Fruit fly (Drosophila melanogaster): Measurements from ENCODE around the gene AdoR.
A peak's percentile ranks its signal among the peaks of the same experiment; 100 is the strongest.

Gene AdoR

DNA sequence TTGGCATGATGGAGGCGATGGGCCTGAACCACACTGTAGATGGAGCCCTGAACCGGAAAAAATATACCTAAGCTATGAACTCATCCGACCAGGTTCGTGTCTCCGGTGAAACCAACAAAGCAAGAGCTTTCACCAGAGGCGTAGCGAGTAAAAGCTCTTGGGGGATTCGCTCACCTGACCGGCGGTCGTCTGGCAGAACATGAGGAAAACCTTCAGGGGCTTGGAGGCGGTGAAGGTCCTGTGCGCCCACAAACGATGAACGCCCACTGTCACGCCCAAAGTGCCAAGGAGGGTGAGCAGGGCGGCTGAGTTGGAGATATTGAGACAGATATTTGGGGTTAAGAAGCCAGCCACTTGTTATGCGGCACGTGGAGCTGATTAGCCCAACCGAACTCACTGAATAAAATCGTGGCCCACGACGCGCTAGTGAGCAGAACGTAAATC is 46.2 kb upstream of the AdoR start (continued):
- TF ChIP-seq CG12155 (GFP tag; optimal IDR thresholded peaks at IDR 0.05) = peak; percentile 7
- TF ChIP-seq psq (GFP tag; optimal IDR thresholded peaks at IDR 0.05) = no peak
- peak; percentile 10 for TF ChIP-seq phol (tag; optimal IDR thresholded peaks at IDR 0.05)
- TF ChIP-seq usp (GFP tag; optimal IDR thresholded peaks at IDR 0.05) = no peak
- peak in 1 of 2 experiments; percentile 44 for TF ChIP-seq Pdp1 (GFP tag; optimal IDR thresholded peaks at IDR 0.05)
- TF ChIP-seq Dad (GFP tag; optimal IDR thresholded peaks at IDR 0.05) = no peak
- TF ChIP-seq Mrtf (GFP tag; IDR thresholded peaks at IDR 0.05) = 0 out of 3 replicates have a peak, but pooled peaks have one; percentile 58
- TF ChIP-seq CG7556 (GFP tag; optimal IDR thresholded peaks at IDR 0.05) = no peak
- peak; percentile 35; the same call in 1 of the 3 replicates for TF ChIP-seq CG11560 (tag; IDR thresholded peaks at IDR 0.05)
- TF ChIP-seq CG14965 (GFP tag; optimal IDR thresholded peaks at IDR 0.05; ENCODE audit: borderline replicate concordance) = no peak
- TF ChIP-seq CG8359 (GFP tag; optimal IDR thresholded peaks at IDR 0.05; ENCODE audit: borderline replicate concordance) = no peak
- TF ChIP-seq CG7963 (GFP tag; IDR thresholded peaks at IDR 0.05; ENCODE audit: partially characterized antibody) = no peak
- peak; percentile 58 for TF ChIP-seq cwo (GFP tag; optimal IDR thresholded peaks at IDR 0.05)
- TF ChIP-seq Sry-δ (GFP tag; optimal IDR thresholded peaks at IDR 0.05) = peak; percentile 5
- peak; percentile 1 for TF ChIP-seq CG17359 (tag; optimal IDR thresholded peaks at IDR 0.05)
- no peak for TF ChIP-seq vnd (GFP tag; IDR thresholded peaks at IDR 0.05; ENCODE audit: partially characterized antibody)
- no peak for TF ChIP-seq Asciz (GFP tag; optimal IDR thresholded peaks at IDR 0.05)
- peak; percentile 75 for TF ChIP-seq vvl (GFP tag; IDR thresholded peaks at IDR 0.05)
- TF ChIP-seq lola (GFP tag; optimal IDR thresholded peaks at IDR 0.05) = no peak
- TF ChIP-seq dimm (GFP tag; IDR thresholded peaks at IDR 0.05) = no peak
- peak; percentile 20 for TF ChIP-seq CG18262 (tag; optimal IDR thresholded peaks at IDR 0.05)
- no peak for TF ChIP-seq Sry-β (GFP tag; optimal IDR thresholded peaks at IDR 0.05)
- no peak for TF ChIP-seq Camta (GFP tag; optimal IDR thresholded peaks at IDR 0.05)
- no peak for TF ChIP-seq wor (GFP tag; IDR thresholded peaks at IDR 0.05)
- TF ChIP-seq CG18599 (GFP tag; optimal IDR thresholded peaks at IDR 0.05) = peak; percentile 73
- TF ChIP-seq Hand (GFP tag; optimal IDR thresholded peaks at IDR 0.05) = no peak
- TF ChIP-seq onecut (GFP tag; IDR thresholded peaks at IDR 0.05) = no peak
- TF ChIP-seq CG5953 (GFP tag; IDR thresholded peaks at IDR 0.05) = no peak
- TF ChIP-seq CG32767 (GFP tag; IDR thresholded peaks at IDR 0.05) = no peak
- no peak for TF ChIP-seq aop (GFP tag; IDR thresholded peaks at IDR 0.05)
- TF ChIP-seq CG16813 (GFP tag; IDR thresholded peaks at IDR 0.05; ENCODE audit: partially characterized antibody) = no peak
- no peak for TF ChIP-seq Eip74EF (GFP tag; optimal IDR thresholded peaks at IDR 0.05)
- peak; percentile 45 for TF ChIP-seq Ada2b (GFP tag; IDR thresholded peaks at IDR 0.05)
- TF ChIP-seq Atf3 (GFP tag; optimal IDR thresholded peaks at IDR 0.05) = peak; percentile 6
- TF ChIP-seq YL-1 (GFP tag; optimal IDR thresholded peaks at IDR 0.05) = peak; percentile 48
- no peak for TF ChIP-seq klu (GFP tag; IDR thresholded peaks at IDR 0.05)
- TF ChIP-seq gcm (GFP tag; optimal IDR thresholded peaks at IDR 0.05) = no peak
- no peak for TF ChIP-seq Atf-2 (GFP tag; optimal IDR thresholded peaks at IDR 0.05)
- TF ChIP-seq ab (GFP tag; optimal IDR thresholded peaks at IDR 0.05) = no peak
- no peak for TF ChIP-seq nmo (GFP tag; optimal IDR thresholded peaks at IDR 0.05)
- no peak for TF ChIP-seq tup (GFP tag; optimal IDR thresholded peaks at IDR 0.05)
- no peak for TF ChIP-seq CG3838 (GFP tag; optimal IDR thresholded peaks at IDR 0.05)
- no peak for TF ChIP-seq Lim3 (GFP tag; IDR thresholded peaks at IDR 0.05)
- TF ChIP-seq crc (GFP tag; optimal IDR thresholded peaks at IDR 0.05) = no peak
- TF ChIP-seq wek (GFP tag; optimal IDR thresholded peaks at IDR 0.05) = no peak
- peak; percentile 37 for TF ChIP-seq CG1603 (tag; optimal IDR thresholded peaks at IDR 0.05)
- TF ChIP-seq nerfin-2 (GFP tag; IDR thresholded peaks at IDR 0.05; ENCODE audit: partially characterized antibody) = no peak
- no peak for TF ChIP-seq CG10462 (GFP tag; optimal IDR thresholded peaks at IDR 0.05)
- TF ChIP-seq emc (GFP tag; optimal IDR thresholded peaks at IDR 0.05) = no peak
- peak; percentile 68 for TF ChIP-seq dysf (GFP tag; IDR thresholded peaks at IDR 0.05)

Measured in whole organism, embryonic.